Fruit fly (Drosophila melanogaster) whole organism, pupa: ENCODE results near the gene RFeSP.

ENCODE experiments used
- CG10348 ChIP-seq: fragments of 200-800 bp; sonication (Bioruptor generic); IDR thresholded peaks from 2 replicates; pipeline ENCODE4 v1.3.6; 2022; ENCODE audit warnings: missing biosample characterization, missing genetic modification characterization
- CG12605 ChIP-seq: fragments of 200-800 bp; sonication (Bioruptor generic); IDR thresholded peaks from 2 replicates; pipeline ENCODE4 v1.3.6; 2022; ENCODE audit warnings: missing biosample characterization, missing genetic modification characterization
- CG13204 ChIP-seq: fragments of 200-800 bp; sonication (Bioruptor generic); optimal IDR thresholded peaks from 2 replicates; lab custom pipeline; 2018; ENCODE audit warnings: missing biosample characterization, mild to moderate bottlenecking, missing genetic modification characterization, moderate library complexity
- CG14655 ChIP-seq: fragments of 200-800 bp; sonication (Bioruptor generic); optimal IDR thresholded peaks from 3 replicates; lab custom pipeline; 2017; ENCODE audit warnings: mild to moderate bottlenecking, missing biosample characterization, missing genetic modification reagents, missing genetic modification characterization
- CG15710 ChIP-seq: fragments of 200-800 bp; sonication (Bioruptor generic); optimal IDR thresholded peaks from 2 replicates; lab custom pipeline; 2018; ENCODE audit warnings: missing biosample characterization, mild to moderate bottlenecking, missing genetic modification characterization, moderate library complexity
- CG17806 ChIP-seq: fragments of 200-800 bp; sonication (Bioruptor generic); optimal IDR thresholded peaks from 2 replicates; lab custom pipeline; 2018; ENCODE audit warnings: missing biosample characterization, mild to moderate bottlenecking, missing genetic modification characterization, moderate library complexity
- CG32121 ChIP-seq: fragments of 200-800 bp; sonication (Bioruptor generic); IDR thresholded peaks from 2 replicates; pipeline ENCODE4 v1.3.6; 2022; ENCODE audit warnings: missing biosample characterization, missing genetic modification characterization
- CG34367 ChIP-seq: fragments of 200-800 bp; sonication (Bioruptor generic); optimal IDR thresholded peaks from 2 replicates; lab custom pipeline; 2018; ENCODE audit warnings: missing biosample characterization, mild to moderate bottlenecking, missing genetic modification characterization
- CG4496 ChIP-seq: fragments of 200-800 bp; sonication (Bioruptor generic); IDR thresholded peaks from 3 replicates; pipeline ENCODE4 v1.3.6; 2022; ENCODE audit warnings: missing biosample characterization, missing genetic modification characterization
- CG8159 ChIP-seq: fragments of 200-800 bp; sonication (Bioruptor generic); optimal IDR thresholded peaks from 3 replicates; lab custom pipeline; 2018; ENCODE audit warnings: missing biosample characterization, mild to moderate bottlenecking, missing genetic modification characterization, moderate library complexity
- CG8301 ChIP-seq: fragments of 200-800 bp; sonication (Bioruptor generic); optimal IDR thresholded peaks from 2 replicates; lab custom pipeline; 2018; ENCODE audit warnings: missing biosample characterization, mild to moderate bottlenecking, missing genetic modification characterization
- CG9948 ChIP-seq: fragments of 200-800 bp; sonication (Bioruptor generic); optimal IDR thresholded peaks from 2 replicates; lab custom pipeline; 2018; ENCODE audit warnings: missing biosample characterization, mild to moderate bottlenecking, missing genetic modification characterization, moderate library complexity
- D1 ChIP-seq: fragments of 200-800 bp; sonication (Bioruptor generic); optimal IDR thresholded peaks from 2 replicates; lab custom pipeline; 2018; ENCODE audit warnings: missing biosample characterization, mild to moderate bottlenecking, missing genetic modification characterization, moderate library complexity
- EcR ChIP-seq: fragments of 200-800 bp; sonication (Bioruptor generic); optimal IDR thresholded peaks from 3 replicates; lab custom pipeline; 2019; ENCODE audit warnings: missing biosample characterization, missing genetic modification characterization, mild to moderate bottlenecking, moderate library complexity, missing genetic modification reagents
- Ets98B ChIP-seq: fragments of 200-800 bp; sonication (Bioruptor generic); IDR thresholded peaks from 2 replicates; pipeline ENCODE4 v1.3.6; 2022; ENCODE audit warnings: missing biosample characterization, missing genetic modification characterization
- Pif1A ChIP-seq: fragments of 200-800 bp; sonication (Bioruptor generic); optimal IDR thresholded peaks from 3 replicates; lab custom pipeline; 2016; ENCODE audit warnings: missing biosample characterization, missing genetic modification characterization
- Pif1B ChIP-seq: fragments of 200-800 bp; sonication (Bioruptor generic); optimal IDR thresholded peaks from 3 replicates; lab custom pipeline; 2016; ENCODE audit warnings: missing biosample characterization, missing genetic modification characterization
- Snoo ChIP-seq: fragments of 200-800 bp; sonication (Bioruptor generic); optimal IDR thresholded peaks from 3 replicates; lab custom pipeline; 2017; ENCODE audit warnings: missing biosample characterization, mild to moderate bottlenecking, missing genetic modification characterization, inconsistent platforms
- fd96Ca ChIP-seq: fragments of 200-800 bp; sonication (Bioruptor generic); IDR thresholded peaks from 3 replicates; pipeline ENCODE4 v1.3.6; 2022; ENCODE audit warnings: missing biosample characterization, missing genetic modification characterization
- gl ChIP-seq: fragments of 200-800 bp; sonication (Bioruptor generic); optimal IDR thresholded peaks from 2 replicates; lab custom pipeline; 2018; ENCODE audit warnings: missing biosample characterization, mild to moderate bottlenecking, missing genetic modification characterization
- rn ChIP-seq: fragments of 200-800 bp; sonication (Bioruptor generic); IDR thresholded peaks from 2 replicates; pipeline ENCODE4 v1.3.6; 2022; ENCODE audit warnings: missing biosample characterization, missing genetic modification characterization

The RFeSP gene

DNA sequence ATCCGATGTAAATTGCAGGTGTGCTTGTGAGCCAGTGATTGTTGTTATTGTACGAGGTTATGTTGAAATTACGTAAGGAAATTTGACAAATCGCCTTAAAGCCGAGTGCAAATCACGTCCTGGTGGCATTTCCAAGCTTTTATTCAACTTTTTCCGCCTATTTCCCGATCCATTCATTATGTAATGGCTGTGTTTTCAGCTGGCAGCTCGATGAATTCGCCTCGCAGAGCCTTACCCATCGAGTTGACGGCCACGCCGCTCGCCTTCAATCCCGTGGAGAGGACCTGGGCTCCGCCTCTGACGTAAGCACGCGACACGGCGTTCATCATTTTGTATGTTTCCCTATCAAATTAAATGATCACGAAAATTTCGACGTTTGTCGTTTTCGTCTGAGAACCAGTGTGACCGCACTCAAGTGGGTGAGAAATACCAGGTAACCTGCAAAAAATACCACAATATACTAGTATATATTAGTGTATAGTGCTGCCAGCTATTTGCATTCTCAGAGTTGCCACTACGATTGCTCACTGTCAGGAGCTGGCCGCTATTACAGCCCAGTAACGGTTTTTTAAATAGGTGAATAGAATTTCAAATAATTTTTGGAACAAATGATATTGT lies at the start of gene RFeSP:
Gene RFeSP, minus strand, starts transcription at position 413 of the 618 bp plus-strand sequence.
- no peak for TF ChIP-seq CG13204 (GFP tag; lab: Kevin White, UChicago)
- no peak for TF ChIP-seq CG14655
- no peak for TF ChIP-seq CG17806 (tag; lab: Kevin White, UChicago)
- TF ChIP-seq CG10348 (GFP tag; lab: Robert Waterston, UW): no peak

DNA sequence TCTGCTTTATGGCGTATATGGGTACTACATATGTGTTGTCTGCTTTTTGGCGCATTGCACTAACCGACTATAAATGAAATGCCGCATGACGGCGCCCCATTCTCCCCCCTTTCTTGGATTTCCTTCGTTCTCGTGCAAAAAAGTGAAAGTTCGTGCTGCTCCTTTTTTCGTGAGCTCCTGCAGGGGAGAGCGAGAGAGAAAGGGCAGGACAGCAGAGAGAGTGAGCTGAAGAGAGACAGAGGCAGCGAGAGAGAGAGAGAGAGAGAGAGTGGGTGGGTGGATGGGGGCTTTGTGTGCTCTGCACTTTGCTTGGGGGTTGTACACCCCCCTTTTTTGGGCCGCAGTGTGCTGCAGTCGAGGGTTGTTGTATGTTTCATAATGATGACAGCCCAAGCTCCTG lies 49.1 kb upstream of the RFeSP start:
- TF ChIP-seq rn (GFP tag; lab: Robert Waterston, UW): no peak
- TF ChIP-seq CG9948: no peak
- TF ChIP-seq CG34367 (tag; lab: Kevin White, UChicago): no peak
- no peak for TF ChIP-seq Ets98B (GFP tag; lab: Robert Waterston, UW)
- TF ChIP-seq Pif1A: no peak
- TF ChIP-seq fd96Ca (GFP tag; lab: Robert Waterston, UW): no peak
- TF ChIP-seq D1 (tag; lab: Kevin White, UChicago): no peak
- TF ChIP-seq CG32121 (GFP tag; lab: Robert Waterston, UW): no peak

DNA sequence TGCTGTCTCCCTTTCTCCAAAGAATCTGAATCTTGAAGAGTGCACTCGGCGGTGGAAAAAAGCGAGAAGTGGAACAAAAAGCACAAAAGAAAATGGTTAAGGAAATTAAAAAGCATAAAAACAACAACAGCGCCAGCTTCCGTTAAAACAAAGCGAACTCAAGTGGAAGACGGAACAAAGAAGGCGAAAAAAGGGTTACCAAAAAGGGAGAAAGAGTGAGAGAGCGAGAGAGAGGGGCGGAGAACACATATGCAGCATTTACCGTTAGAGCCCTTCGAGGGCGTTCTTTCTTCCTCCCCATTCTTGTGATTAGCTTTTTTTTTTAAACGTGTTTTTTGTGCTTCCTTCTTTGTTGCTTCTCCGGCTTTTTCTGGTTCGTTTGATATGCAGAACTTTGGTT lies 44.2 kb upstream of the RFeSP start:
- TF ChIP-seq rn (GFP tag; lab: Robert Waterston, UW): no peak
- TF ChIP-seq CG12605 (GFP tag; lab: Robert Waterston, UW): no peak
- TF ChIP-seq D1 (tag; lab: Kevin White, UChicago): no peak
- no peak for TF ChIP-seq gl (tag; lab: Kevin White, UChicago)
- no peak for TF ChIP-seq EcR
- no peak for TF ChIP-seq CG10348 (GFP tag; lab: Robert Waterston, UW)
- TF ChIP-seq CG4496 (GFP tag; lab: Robert Waterston, UW): no peak
- TF ChIP-seq CG15710 (tag; lab: Kevin White, UChicago): no peak
- TF ChIP-seq CG17806 (tag; lab: Kevin White, UChicago): no peak

- TF ChIP-seq D1 (tag; lab: Kevin White, UChicago) (no peak), CG12605 (GFP tag; lab: Robert Waterston, UW) (0 out of 2 replicates have a peak, but pooled peaks have one; percentile 9), gl (tag; lab: Kevin White, UChicago) (no peak), CG13204 (GFP tag; lab: Kevin White, UChicago) (no peak), CG17806 (tag; lab: Kevin White, UChicago) (no peak), EcR (no peak), fd96Ca (GFP tag; lab: Robert Waterston, UW) (no peak; the same call in 2 of the 3 replicates), CG15710 (tag; lab: Kevin White, UChicago) (no peak), CG9948 (no peak), Pif1B (GFP tag; lab: Kevin White, UChicago) (no peak), CG8301 (no peak), Ets98B (GFP tag; lab: Robert Waterston, UW) (peak; percentile 35; the same call in 1 of the 2 replicates), CG4496 (GFP tag; lab: Robert Waterston, UW) (peak; percentile 65; the same call in 2 of the 3 replicates), Pif1A (no peak), CG14655 (no peak), CG32121 (GFP tag; lab: Robert Waterston, UW) (peak; percentile 71; the same call in 1 of the 2 replicates), rn (GFP tag; lab: Robert Waterston, UW) (no peak), CG8159 (tag; lab: Kevin White, UChicago) (no peak), CG10348 (GFP tag; lab: Robert Waterston, UW) (no peak), CG34367 (tag; lab: Kevin White, UChicago) (no peak), Snoo (tag; lab: Kevin White, UChicago) (no peak)
- TF ChIP-seq, all 21 proteins: peak for 4
These were observed 43.0 kb upstream of the RFeSP start for dm6 chr2L:1656835-1657541.

DNA sequence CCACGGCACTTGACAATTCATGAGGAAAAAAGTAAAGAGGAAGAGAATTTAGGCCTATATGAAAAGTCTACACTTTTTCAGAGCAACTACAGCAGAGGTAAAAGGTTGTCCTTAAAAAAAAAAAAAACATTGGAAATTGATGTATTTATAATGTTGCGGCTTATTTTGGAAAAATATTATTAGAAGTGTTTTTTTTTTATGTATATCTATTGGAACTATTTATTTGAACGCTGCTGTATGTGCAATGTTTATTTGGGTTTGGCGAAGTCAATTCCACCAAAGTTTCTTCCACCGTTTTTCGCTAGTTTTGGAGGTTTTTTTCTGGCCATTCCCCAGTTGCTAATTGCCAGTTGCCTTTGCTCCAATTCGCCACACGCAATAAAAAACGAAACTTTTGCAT lies 41.9 kb upstream of the RFeSP start:
- no peak for TF ChIP-seq EcR
- TF ChIP-seq CG4496 (GFP tag; lab: Robert Waterston, UW): no peak
- no peak for TF ChIP-seq Snoo (tag; lab: Kevin White, UChicago)
- no peak for TF ChIP-seq Pif1A

DNA sequence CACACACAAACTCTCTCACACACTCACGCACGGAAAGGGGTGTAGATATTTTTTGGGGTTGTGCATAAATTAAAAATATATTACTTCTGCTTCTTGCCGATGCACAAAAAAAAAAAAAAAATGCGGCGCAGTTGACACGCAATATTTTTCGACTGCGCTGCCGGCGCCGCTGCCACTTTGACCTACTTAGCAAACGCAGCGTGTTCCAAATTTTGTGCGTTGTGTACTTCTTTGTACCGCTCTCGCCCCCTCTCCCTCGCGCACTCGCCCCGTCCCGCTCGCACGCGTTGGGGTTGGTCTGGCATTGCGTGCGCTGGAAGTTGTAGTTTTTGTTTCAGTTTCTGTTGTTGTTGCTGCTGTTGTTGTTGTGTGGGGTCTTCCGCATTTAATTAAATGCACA lies 40.3 kb upstream of the RFeSP start:
- TF ChIP-seq CG15710 (tag; lab: Kevin White, UChicago): no peak
- no peak for TF ChIP-seq Pif1A
- TF ChIP-seq rn (GFP tag; lab: Robert Waterston, UW): no peak

DNA sequence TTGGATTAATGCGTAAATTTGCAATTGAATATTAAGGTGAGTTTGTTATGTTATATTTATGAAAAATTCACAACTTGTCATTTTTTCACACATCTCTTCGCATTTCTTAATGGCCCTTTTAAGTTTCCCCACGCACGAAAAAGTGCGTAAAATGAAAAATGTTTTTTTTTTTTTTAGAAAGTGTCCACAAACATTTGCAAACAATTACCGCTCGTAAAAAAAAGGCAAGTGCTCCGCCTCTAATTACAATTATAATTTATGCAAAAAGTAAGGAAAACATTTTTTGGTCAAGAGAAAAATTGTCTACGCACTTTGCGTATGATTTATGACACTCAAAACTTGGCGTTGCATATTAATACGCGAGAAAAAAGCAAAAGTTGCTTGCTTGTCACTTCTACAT lies 39.8 kb upstream of the RFeSP start:
- TF ChIP-seq CG8159 (tag; lab: Kevin White, UChicago) (no peak), CG34367 (tag; lab: Kevin White, UChicago) (no peak), fd96Ca (GFP tag; lab: Robert Waterston, UW) (no peak), D1 (tag; lab: Kevin White, UChicago) (no peak), Ets98B (GFP tag; lab: Robert Waterston, UW) (no peak), CG15710 (tag; lab: Kevin White, UChicago) (no peak), Pif1B (GFP tag; lab: Kevin White, UChicago) (no peak), gl (tag; lab: Kevin White, UChicago) (no peak), rn (GFP tag; lab: Robert Waterston, UW) (no peak), CG4496 (GFP tag; lab: Robert Waterston, UW) (no peak), CG17806 (tag; lab: Kevin White, UChicago) (no peak), Snoo (tag; lab: Kevin White, UChicago) (no peak), CG32121 (GFP tag; lab: Robert Waterston, UW) (no peak), CG8301 (no peak), CG14655 (no peak)
